Fruit fly (Drosophila melanogaster) whole organism, embryonic: ENCODE data around the gene Nca.

Experiments used
- BtbVII ChIP-seq: fragments of 200-800 bp; sonication (Bioruptor generic); optimal IDR thresholded peaks from 3 replicates; lab custom pipeline; 2017; ENCODE audit warnings: missing biosample characterization, mild to moderate bottlenecking, missing genetic modification characterization
- C15 ChIP-seq: fragments of 200-800 bp; sonication (Bioruptor generic); IDR thresholded peaks from 3 replicates; pipeline ENCODE4 v1.3.6; 2022; ENCODE audit warnings: missing biosample characterization, missing genetic modification characterization
- CG10267 ChIP-seq: fragments of 200-800 bp; sonication (Bioruptor generic); optimal IDR thresholded peaks from 2 replicates; lab custom pipeline; 2018; ENCODE audit warnings: missing biosample characterization, mild to moderate bottlenecking, missing genetic modification characterization, moderate library complexity
- CG12236 ChIP-seq: fragments of 200-800 bp; sonication (Bioruptor generic); optimal IDR thresholded peaks from 2 replicates; lab custom pipeline; 2016; ENCODE audit warnings: missing biosample characterization, missing genetic modification characterization
- CG12299 ChIP-seq: fragments of 200-800 bp; sonication (Bioruptor generic); optimal IDR thresholded peaks from 2 replicates; lab custom pipeline; 2018; ENCODE audit warnings: missing biosample characterization, mild to moderate bottlenecking, missing genetic modification characterization
- CG1233 ChIP-seq: fragments of 200-800 bp; sonication (Bioruptor generic); optimal IDR thresholded peaks from 4 replicates; lab custom pipeline; 2018; ENCODE audit warnings: missing biosample characterization, mild to moderate bottlenecking, missing genetic modification characterization
- CG12659 ChIP-seq: fragments of 200-800 bp; sonication (Bioruptor generic); optimal IDR thresholded peaks from 3 replicates; lab custom pipeline; 2017; ENCODE audit warnings: mild to moderate bottlenecking, missing biosample characterization, missing genetic modification reagents, missing genetic modification characterization
- CG12744 ChIP-seq: fragments of 200-800 bp; sonication (Bioruptor generic); optimal IDR thresholded peaks from 2 replicates; lab custom pipeline; 2016; ENCODE audit warnings: missing biosample characterization, missing genetic modification characterization
- CG13287 ChIP-seq: fragments of 200-800 bp; sonication (Bioruptor generic); IDR thresholded peaks from 2 replicates; pipeline ENCODE4 v1.3.6; 2022; ENCODE audit warnings: missing biosample characterization, missing genetic modification characterization; ENCODE audit not compliant: partially characterized antibody
- CG1647 ChIP-seq: fragments of 200-800 bp; sonication (Bioruptor generic); optimal IDR thresholded peaks from 3 replicates; lab custom pipeline; 2016; ENCODE audit warnings: missing biosample characterization, missing genetic modification characterization
- CG17359 ChIP-seq: fragments of 200-800 bp; sonication (Bioruptor generic); optimal IDR thresholded peaks from 3 replicates; lab custom pipeline; 2018; ENCODE audit warnings: missing biosample characterization, mild to moderate bottlenecking, missing genetic modification characterization, moderate library complexity
- CG17385 ChIP-seq: fragments of 200-800 bp; sonication (Bioruptor generic); optimal IDR thresholded peaks from 3 replicates; lab custom pipeline; 2018; ENCODE audit warnings: missing biosample characterization, mild to moderate bottlenecking, missing genetic modification characterization
- CG17612 ChIP-seq: fragments of 200-800 bp; sonication (Bioruptor generic); IDR thresholded peaks from 2 replicates; pipeline ENCODE4 v1.3.6; 2022; ENCODE audit warnings: missing biosample characterization, missing genetic modification characterization
- CG17829 ChIP-seq: fragments of 200-800 bp; optimal IDR thresholded peaks from 2 replicates; lab custom pipeline; 2019; ENCODE audit warnings: missing biosample characterization, mild to moderate bottlenecking, missing genetic modification characterization, moderate library complexity
- CG2116 ChIP-seq: fragments of 200-800 bp; sonication (Bioruptor generic); optimal IDR thresholded peaks from 3 replicates; lab custom pipeline; 2018; ENCODE audit warnings: missing biosample characterization, mild to moderate bottlenecking, missing genetic modification characterization
- CG2889 ChIP-seq: fragments of 200-800 bp; sonication (Bioruptor generic); IDR thresholded peaks from 3 replicates; pipeline ENCODE4 v1.3.6; 2022; ENCODE audit warnings: missing biosample characterization, missing genetic modification characterization
- CG31365 ChIP-seq: fragments of 200-800 bp; sonication (Bioruptor generic); optimal IDR thresholded peaks from 2 replicates; lab custom pipeline; 2018; ENCODE audit warnings: missing biosample characterization, mild to moderate bottlenecking, missing genetic modification characterization
- CG33557 ChIP-seq: fragments of 200-800 bp; sonication (Bioruptor generic); optimal IDR thresholded peaks from 2 replicates; lab custom pipeline; 2019; ENCODE audit warnings: missing biosample characterization, mild to moderate bottlenecking, missing genetic modification characterization, moderate library complexity
- CG4424 ChIP-seq: fragments of 200-800 bp; sonication (Bioruptor generic); optimal IDR thresholded peaks from 3 replicates; lab custom pipeline; 2016; ENCODE audit warnings: missing biosample characterization, missing genetic modification characterization
- CG6791 ChIP-seq: fragments of 200-800 bp; sonication (Bioruptor generic); IDR thresholded peaks from 3 replicates; pipeline ENCODE4 v1.3.6; 2022; ENCODE audit warnings: missing biosample characterization, missing genetic modification characterization; ENCODE audit not compliant: partially characterized antibody
- CG6854 ChIP-seq: fragments of 200-800 bp; sonication (Bioruptor generic); optimal IDR thresholded peaks from 3 replicates; lab custom pipeline; 2017; ENCODE audit warnings: missing biosample characterization, mild to moderate bottlenecking, missing genetic modification characterization
- CG8765 ChIP-seq: fragments of 200-800 bp; sonication (Bioruptor generic); IDR thresholded peaks from 2 replicates; pipeline ENCODE4 v1.3.6; 2022; ENCODE audit warnings: missing biosample characterization, missing genetic modification characterization
- CG9437 ChIP-seq: fragments of 200-800 bp; sonication (Bioruptor generic); optimal IDR thresholded peaks from 2 replicates; lab custom pipeline; 2018; ENCODE audit warnings: missing biosample characterization, mild to moderate bottlenecking, missing genetic modification characterization
- CG9797 ChIP-seq: fragments of 200-800 bp; sonication (Bioruptor generic); optimal IDR thresholded peaks from 3 replicates; lab custom pipeline; 2018; ENCODE audit warnings: missing biosample characterization, mild to moderate bottlenecking, missing genetic modification characterization
- CTCF ChIP-seq: fragments of 200-800 bp; sonication (Bioruptor generic); optimal IDR thresholded peaks from 2 replicates; lab custom pipeline; 2017; ENCODE audit warnings: missing biosample characterization, mild to moderate bottlenecking, missing genetic modification characterization, moderate library complexity
- CoRest ChIP-seq: fragments of 200-800 bp; sonication (Bioruptor generic); optimal IDR thresholded peaks from 3 replicates; lab custom pipeline; 2018; ENCODE audit warnings: missing biosample characterization, mild to moderate bottlenecking, missing genetic modification characterization, moderate library complexity
- Dip3 ChIP-seq: fragments of 200-800 bp; sonication (Bioruptor generic); optimal IDR thresholded peaks from 3 replicates; lab custom pipeline; 2016; ENCODE audit warnings: missing biosample characterization, missing genetic modification characterization
- Hsf ChIP-seq: fragments of 200-800 bp; sonication (Bioruptor generic); optimal IDR thresholded peaks from 3 replicates; lab custom pipeline; 2016; ENCODE audit warnings: missing biosample characterization, missing genetic modification characterization
- MESR4 ChIP-seq: fragments of 200-800 bp; sonication (Bioruptor generic); optimal IDR thresholded peaks from 2 replicates; lab custom pipeline; 2018; ENCODE audit warnings: missing biosample characterization, mild to moderate bottlenecking, missing genetic modification characterization, moderate library complexity
- Max ChIP-seq: fragments of 200-800 bp; sonication (Bioruptor generic); optimal IDR thresholded peaks from 2 replicates; lab custom pipeline; 2016; ENCODE audit warnings: missing biosample characterization, mild to moderate bottlenecking, missing genetic modification characterization
- Oli ChIP-seq: fragments of 200-800 bp; sonication (Bioruptor generic); optimal IDR thresholded peaks from 2 replicates; lab custom pipeline; 2018; ENCODE audit warnings: missing biosample characterization, mild to moderate bottlenecking, missing genetic modification characterization, moderate library complexity
- Poxn ChIP-seq: fragments of 200-800 bp; sonication (Bioruptor generic); IDR thresholded peaks from 2 replicates; pipeline ENCODE4 v1.3.6; 2022; ENCODE audit warnings: missing biosample characterization, missing genetic modification characterization
- Trl ChIP-seq, 3 experiments: fragments of >200 bp in 2 of 3; fragments of 200-800 bp in 1 of 3; sonication (Bioruptor generic) in 1 of 3; optimal IDR thresholded peaks; 2 replicates in 1 of 3; 3 replicates in 2 of 3; lab custom pipeline; 2016 to 2017; ENCODE audit warnings: missing biosample characterization in 1 of 3, missing genetic modification characterization in 1 of 3
- Xrp1 ChIP-seq: fragments of 200-800 bp; sonication (Bioruptor generic); IDR thresholded peaks from 2 replicates; pipeline ENCODE4 v1.3.6; 2022; ENCODE audit warnings: missing biosample characterization, missing genetic modification characterization
- ac ChIP-seq: fragments of 200-800 bp; sonication (Bioruptor generic); optimal IDR thresholded peaks from 3 replicates; lab custom pipeline; 2017; ENCODE audit warnings: missing biosample characterization, mild to moderate bottlenecking, missing genetic modification characterization
- ato ChIP-seq: fragments of 200-800 bp; sonication (Bioruptor generic); IDR thresholded peaks from 2 replicates; pipeline ENCODE4 v1.3.6; 2022; ENCODE audit warnings: missing biosample characterization, missing genetic modification characterization; ENCODE audit not compliant: partially characterized antibody
- bowl ChIP-seq: fragments of 200-800 bp; sonication (Bioruptor generic); IDR thresholded peaks from 2 replicates; pipeline ENCODE4 v1.3.6; 2022; ENCODE audit warnings: missing biosample characterization, missing genetic modification characterization
- gem ChIP-seq: fragments of 200-800 bp; sonication (Bioruptor generic); optimal IDR thresholded peaks from 2 replicates; lab custom pipeline; 2019; ENCODE audit warnings: missing biosample characterization, mild to moderate bottlenecking, missing genetic modification characterization, moderate library complexity
- gsb ChIP-seq: fragments of 200-800 bp; sonication (Bioruptor generic); IDR thresholded peaks from 2 replicates; pipeline ENCODE4 v1.3.6; 2022; ENCODE audit warnings: missing biosample characterization, missing genetic modification characterization
- her ChIP-seq: fragments of 200-800 bp; sonication (Bioruptor generic); optimal IDR thresholded peaks from 2 replicates; lab custom pipeline; 2016; ENCODE audit warnings: missing biosample characterization, missing genetic modification characterization
- lilli ChIP-seq: fragments of 200-800 bp; sonication (Bioruptor generic); optimal IDR thresholded peaks from 3 replicates; lab custom pipeline; 2016; ENCODE audit warnings: missing biosample characterization, missing genetic modification characterization
- nmo ChIP-seq: fragments of 200-800 bp; sonication (Bioruptor generic); optimal IDR thresholded peaks from 2 replicates; lab custom pipeline; 2018; ENCODE audit warnings: missing biosample characterization, mild to moderate bottlenecking, missing genetic modification characterization, moderate library complexity
- pzg ChIP-seq: fragments of 200-800 bp; sonication (Bioruptor generic); optimal IDR thresholded peaks from 3 replicates; lab custom pipeline; 2018; ENCODE audit warnings: missing biosample characterization, mild to moderate bottlenecking, missing genetic modification characterization, moderate library complexity
- sisA ChIP-seq: fragments of 200-800 bp; sonication (Bioruptor generic); IDR thresholded peaks from 2 replicates; pipeline ENCODE4 v1.3.6; 2022; ENCODE audit warnings: missing biosample characterization, missing genetic modification characterization
- slp2 ChIP-seq: fragments of 200-800 bp; sonication (Bioruptor generic); optimal IDR thresholded peaks from 2 replicates; lab custom pipeline; 2016; ENCODE audit warnings: missing biosample characterization, missing genetic modification characterization
- ssp ChIP-seq: fragments of 200-800 bp; sonication (Bioruptor generic); IDR thresholded peaks from 2 replicates; pipeline ENCODE4 v1.3.6; 2022; ENCODE audit warnings: missing biosample characterization, missing genetic modification characterization
- twi ChIP-seq: fragments of 200-800 bp; optimal IDR thresholded peaks from 2 replicates; lab custom pipeline; 2019; ENCODE audit warnings: missing biosample characterization, mild to moderate bottlenecking, missing genetic modification characterization, moderate library complexity
- tx ChIP-seq: fragments of 200-800 bp; sonication (Bioruptor generic); optimal IDR thresholded peaks from 2 replicates; lab custom pipeline; 2016; ENCODE audit warnings: missing biosample characterization, missing genetic modification characterization
- wek ChIP-seq: fragments of 200-800 bp; sonication (Bioruptor generic); optimal IDR thresholded peaks from 3 replicates; lab custom pipeline; 2018; ENCODE audit warnings: missing biosample characterization, mild to moderate bottlenecking, missing genetic modification characterization, moderate library complexity
- yki ChIP-seq: fragments of >200 bp; optimal IDR thresholded peaks from 3 replicates; lab custom pipeline; 2018
- zen ChIP-seq: fragments of 200-800 bp; sonication (Bioruptor generic); optimal IDR thresholded peaks from 3 replicates; lab custom pipeline; 2018; ENCODE audit warnings: missing biosample characterization, mild to moderate bottlenecking, missing genetic modification characterization, moderate library complexity
- zfh1 ChIP-seq: fragments of 200-800 bp; sonication (Bioruptor generic); IDR thresholded peaks from 3 replicates; pipeline ENCODE4 v1.3.6; 2022; ENCODE audit warnings: missing biosample characterization, missing genetic modification characterization

Gene Nca

DNA sequence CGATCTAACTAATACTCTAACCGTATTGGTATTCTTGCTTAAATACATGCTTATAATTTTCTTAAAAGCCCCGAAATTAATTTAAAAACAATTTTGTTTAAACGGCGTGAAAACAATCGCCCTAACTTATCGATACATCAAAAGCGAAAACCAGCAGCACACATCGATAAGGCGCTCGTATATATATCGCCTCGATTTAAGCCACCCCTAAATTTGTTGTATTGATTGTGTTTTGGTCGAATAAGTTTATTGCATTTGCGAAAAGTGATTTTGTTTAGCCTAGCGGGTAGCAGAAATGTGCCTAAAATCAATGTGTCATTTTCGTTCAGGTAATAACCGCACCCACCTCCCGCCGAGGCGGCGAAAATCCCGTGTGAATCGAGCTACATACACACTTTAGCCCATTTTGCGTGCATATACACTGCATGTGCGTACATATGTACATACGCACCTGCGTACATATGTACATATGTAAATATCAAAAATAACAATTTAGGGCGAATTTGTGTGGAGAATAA lies at the start of gene Nca, which contains the start of gene CG7646 (continued):
- TF ChIP-seq nmo (GFP tag; lab: Kevin White, UChicago), result peak; percentile 37
- no peak for TF ChIP-seq gsb (GFP tag; lab: Robert Waterston, UW)
- TF ChIP-seq C15 (GFP tag; lab: Robert Waterston, UW), result no peak
- no peak for TF ChIP-seq CG4424 (GFP tag; lab: Kevin White, UChicago)
- TF ChIP-seq zen, result peak; percentile 55
- TF ChIP-seq CG17829, result peak; percentile 20
- no peak for TF ChIP-seq Dip3
- peak; percentile 86 for TF ChIP-seq ato
- TF ChIP-seq gem (tag; lab: Kevin White, UChicago), result peak; percentile 27
- TF ChIP-seq ssp, result no peak
- peak; percentile 36 for TF ChIP-seq CG10267 (tag; lab: Kevin White, UChicago)
- TF ChIP-seq twi (tag; lab: Kevin White, UChicago), result peak; percentile 59
- TF ChIP-seq CoRest (tag; lab: Kevin White, UChicago), result no peak
- peak; percentile 89 for TF ChIP-seq MESR4 (GFP tag; lab: Kevin White, UChicago)
- no peak for TF ChIP-seq CG9437 (GFP tag; lab: Kevin White, UChicago)
- no peak for TF ChIP-seq Max
- TF ChIP-seq bowl (GFP tag; lab: Robert Waterston, UW), result no peak
- TF ChIP-seq pzg (GFP tag; lab: Kevin White, UChicago), result peak; percentile 67
- no peak for TF ChIP-seq CG12236 (GFP tag; lab: Kevin White, UChicago)
- TF ChIP-seq CG12299 (tag; lab: Kevin White, UChicago), result no peak
- TF ChIP-seq CG17385 (GFP tag; lab: Kevin White, UChicago), result no peak
- TF ChIP-seq sisA (GFP tag; lab: Robert Waterston, UW), result no peak
- TF ChIP-seq wek, result peak; percentile 75
- no peak for TF ChIP-seq zfh1 (GFP tag; lab: Robert Waterston, UW)
- TF ChIP-seq yki (lab: Kevin White, UChicago), result no peak
- no peak for TF ChIP-seq Poxn (GFP tag; lab: Robert Waterston, UW)
- no peak for TF ChIP-seq Xrp1
- peak; percentile 10 for TF ChIP-seq ac (GFP tag; lab: Kevin White, UChicago)
- no peak for TF ChIP-seq CG2889 (GFP tag; lab: Robert Waterston, UW)
- TF ChIP-seq CG17612, result no peak
- TF ChIP-seq CG6854 (GFP tag; lab: Kevin White, UChicago), result no peak
- no peak for TF ChIP-seq CG1233
- no peak for TF ChIP-seq CG12744
- peak; percentile 50 for TF ChIP-seq CG12659 (GFP tag; lab: Kevin White, UChicago)
- TF ChIP-seq CG17359, result no peak
- TF ChIP-seq CG6791 (GFP tag; lab: Robert Waterston, UW), result peak; percentile 95
- no peak for TF ChIP-seq Trl (optimal IDR thresholded peaks at IDR 0.05; lab: Kevin White, UChicago)
- no peak for TF ChIP-seq Trl (GFP tag; optimal IDR thresholded peaks at IDR 0.05; lab: Kevin White, UChicago)
- TF ChIP-seq CG33557 (GFP tag; lab: Kevin White, UChicago), result peak; percentile 58
- peak; percentile 28 for TF ChIP-seq CTCF (GFP tag; lab: Kevin White, UChicago)
- TF ChIP-seq CG31365 (tag; lab: Kevin White, UChicago), result no peak
- TF ChIP-seq slp2 (GFP tag; lab: Kevin White, UChicago), result no peak
- no peak for TF ChIP-seq CG8765 (GFP tag; lab: Robert Waterston, UW)
- no peak for TF ChIP-seq tx (GFP tag; lab: Kevin White, UChicago)
- peak; percentile 6 for TF ChIP-seq CG9797 (GFP tag; lab: Kevin White, UChicago)
- no peak for TF ChIP-seq Oli (tag; lab: Kevin White, UChicago)
- TF ChIP-seq CG2116, result peak; percentile 87
- no peak for TF ChIP-seq CG1647
- TF ChIP-seq CG13287 (GFP tag; lab: Robert Waterston, UW), result peak; percentile 94
- no peak for TF ChIP-seq her
- TF ChIP-seq Hsf (GFP tag; lab: Kevin White, UChicago), result no peak
- TF ChIP-seq BtbVII, result no peak
- peak; percentile 17 for TF ChIP-seq lilli (GFP tag; lab: Kevin White, UChicago)
